Fruit fly (Drosophila melanogaster): ENCODE measurements around the gene Ada2b.

Ada2b gene

DNA sequence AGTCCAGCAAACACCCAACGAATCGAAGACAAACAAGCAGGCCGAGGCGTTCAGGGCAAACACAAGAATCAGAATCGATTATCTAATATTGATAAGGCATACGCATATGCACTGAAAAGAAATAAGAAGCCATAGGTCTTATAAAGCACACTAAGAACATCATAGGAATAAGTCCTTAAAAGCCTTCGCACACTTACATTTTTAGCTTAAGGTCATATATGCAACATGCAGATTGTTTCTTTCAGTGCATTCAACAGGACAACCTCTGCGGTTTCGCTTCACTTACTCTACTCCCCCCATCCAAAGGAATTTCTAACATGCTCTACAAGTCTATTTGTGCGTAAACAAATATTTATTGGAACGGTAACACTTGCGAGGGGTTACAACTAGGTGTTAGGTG is 27.7 kb downstream of the Ada2b start:
- TF ChIP-seq CTCF (optimal IDR thresholded peaks at IDR 0.05) (no peak), CG8478 (optimal IDR thresholded peaks at IDR 0.05) (no peak)

DNA sequence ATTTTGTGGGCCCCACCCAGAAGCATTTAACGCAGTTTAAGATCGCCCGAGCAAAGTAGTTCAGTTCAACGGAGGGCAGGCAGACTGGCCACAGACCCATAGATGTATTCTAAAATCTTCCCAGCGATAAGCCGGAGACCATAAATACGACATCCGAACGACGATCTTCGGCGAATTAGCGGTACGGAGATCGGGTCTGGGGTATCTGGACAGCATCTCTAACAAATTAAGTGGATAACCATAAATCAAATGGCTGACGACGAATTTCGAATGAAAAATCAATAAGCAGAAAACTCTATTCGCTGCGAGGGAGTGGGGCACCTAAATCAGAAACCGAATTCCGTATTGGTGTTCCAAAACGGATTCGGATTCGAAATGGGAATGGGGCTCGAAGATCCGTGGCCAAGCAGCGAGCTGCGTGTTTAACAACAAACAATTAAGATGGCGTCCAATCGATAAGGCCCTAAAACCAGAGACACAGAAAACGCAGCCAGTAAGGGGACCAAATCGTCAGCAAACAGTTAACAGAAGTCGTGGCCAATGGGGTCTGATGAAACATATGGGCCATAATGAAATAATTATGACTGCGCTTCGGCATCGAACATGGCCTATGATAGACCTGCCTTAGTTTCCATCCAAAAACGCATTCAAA is 29.4 kb downstream of the Ada2b start:
- TF ChIP-seq CTCF (optimal IDR thresholded peaks at IDR 0.05) = no peak
- TF ChIP-seq CG8478 (optimal IDR thresholded peaks at IDR 0.05) = no peak

dm6 chr3R:8208378-8209021 is 31.8 kb downstream of the Ada2b start:
- TF ChIP-seq CG8478 (optimal IDR thresholded peaks at IDR 0.05) = no peak
- no peak for TF ChIP-seq CTCF (optimal IDR thresholded peaks at IDR 0.05)

DNA sequence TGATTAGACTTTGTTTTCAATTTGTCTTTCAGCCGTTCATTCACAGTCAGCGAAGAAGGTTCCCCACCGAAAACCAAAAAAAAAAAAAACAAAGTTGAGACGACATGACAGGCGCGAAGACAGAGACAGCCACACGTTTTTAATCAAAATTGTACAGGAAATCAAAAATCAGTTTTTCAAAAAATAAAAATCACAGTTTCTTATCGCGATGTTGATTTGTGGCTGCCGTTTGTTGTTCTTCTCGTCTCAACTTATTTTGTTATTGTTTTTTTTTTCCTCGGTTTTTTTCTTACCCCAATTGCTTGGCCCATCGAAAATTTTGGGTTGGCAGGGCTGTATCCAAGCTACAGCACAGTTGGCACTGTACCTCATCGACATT is 33.0 kb downstream of the Ada2b start:
- TF ChIP-seq CTCF (optimal IDR thresholded peaks at IDR 0.05) (no peak), CG8478 (optimal IDR thresholded peaks at IDR 0.05) (no peak)

dm6 chr3R:8206628-8207275 is 33.6 kb downstream of the Ada2b start:
- TF ChIP-seq CTCF (optimal IDR thresholded peaks at IDR 0.05) = no peak

DNA sequence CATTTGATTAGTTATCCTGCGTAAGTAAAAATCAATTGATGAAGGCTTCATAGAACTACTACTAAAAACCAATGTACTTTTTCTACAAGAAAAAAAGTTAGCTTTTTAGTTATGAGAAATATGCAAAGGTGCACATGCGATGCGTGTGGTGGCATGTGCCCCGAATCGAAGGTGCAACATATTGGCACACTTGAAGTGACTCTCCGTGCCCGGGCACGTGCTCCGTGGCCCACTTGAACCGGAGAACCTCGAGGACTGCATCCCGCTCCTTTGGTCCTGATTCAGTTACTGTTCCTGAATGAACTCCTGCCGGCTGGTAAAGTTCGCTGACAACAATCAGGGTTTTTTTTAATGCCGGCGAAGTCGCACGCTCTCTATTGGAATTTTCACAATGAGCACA is 34.3 kb downstream of the Ada2b start:
- no peak for TF ChIP-seq CG8478 (optimal IDR thresholded peaks at IDR 0.05)
- TF ChIP-seq CTCF (optimal IDR thresholded peaks at IDR 0.05) = no peak

dm6 chr3R:8205292-8205893 is 34.9 kb downstream of the Ada2b start:
- TF ChIP-seq CTCF (optimal IDR thresholded peaks at IDR 0.05) = no peak

dm6 chr3R:8204730-8205129 is 35.6 kb downstream of the Ada2b start, which contains the start of gene CheA84a:
Gene CheA84a, minus strand, starts transcription at chr3R:8204830.
- TF ChIP-seq CG8478 (optimal IDR thresholded peaks at IDR 0.05) = no peak
- no peak for TF ChIP-seq CTCF (optimal IDR thresholded peaks at IDR 0.05)

DNA sequence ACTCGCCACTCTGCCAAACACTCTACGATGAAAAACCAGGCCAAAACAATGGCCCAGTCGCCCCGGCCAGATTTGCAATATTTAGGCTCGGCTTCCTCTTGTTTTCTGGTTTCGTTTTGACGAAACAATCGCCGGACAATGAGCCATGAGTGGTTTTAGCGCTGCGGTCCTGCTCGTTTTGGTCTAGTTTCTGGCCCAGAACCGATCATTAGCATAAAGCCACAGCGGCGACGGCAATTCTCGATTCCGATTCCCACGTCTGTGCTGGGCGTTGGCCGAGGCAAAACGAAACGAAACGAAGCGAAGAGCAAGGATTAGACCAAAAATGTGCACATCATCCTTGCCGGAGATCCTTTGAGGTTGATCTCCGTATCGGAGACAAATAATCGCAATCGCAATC is 36.9 kb downstream of the Ada2b start:
- TF ChIP-seq CG8478 (optimal IDR thresholded peaks at IDR 0.05) = no peak
- TF ChIP-seq CTCF (optimal IDR thresholded peaks at IDR 0.05) = no peak

DNA sequence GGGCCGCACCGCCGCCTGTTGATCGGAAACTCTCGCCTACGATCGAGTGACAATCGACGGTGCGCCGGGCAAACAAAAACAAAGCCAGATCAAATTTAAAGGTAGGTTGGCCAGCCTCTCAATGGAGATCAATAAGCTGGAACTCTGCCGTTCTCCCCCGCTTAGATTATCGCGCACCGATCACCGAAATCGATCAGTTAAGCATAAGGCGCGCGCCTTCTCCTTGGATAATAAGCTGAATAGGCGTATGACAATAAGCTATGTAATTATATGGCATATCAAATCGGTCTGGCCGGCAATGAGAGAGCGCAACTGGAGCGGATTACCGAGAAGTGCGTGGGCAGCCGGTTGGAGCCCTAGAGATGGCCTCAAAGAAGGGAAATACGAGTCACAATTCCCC is 42.0 kb downstream of the Ada2b start:
- no peak for TF ChIP-seq CTCF (optimal IDR thresholded peaks at IDR 0.05)
- TF ChIP-seq CG8478 (optimal IDR thresholded peaks at IDR 0.05) = no peak

dm6 chr3R:8197137-8197536 is 43.2 kb downstream of the Ada2b start:
- TF ChIP-seq CG8478 (optimal IDR thresholded peaks at IDR 0.05) (no peak), CTCF (optimal IDR thresholded peaks at IDR 0.05) (no peak)

- TF ChIP-seq CG8478 (optimal IDR thresholded peaks at IDR 0.05) (no peak), CTCF (optimal IDR thresholded peaks at IDR 0.05) (no peak)
Observed at dm6 chr3R:8195049-8195448, 45.3 kb downstream of the Ada2b start.

DNA sequence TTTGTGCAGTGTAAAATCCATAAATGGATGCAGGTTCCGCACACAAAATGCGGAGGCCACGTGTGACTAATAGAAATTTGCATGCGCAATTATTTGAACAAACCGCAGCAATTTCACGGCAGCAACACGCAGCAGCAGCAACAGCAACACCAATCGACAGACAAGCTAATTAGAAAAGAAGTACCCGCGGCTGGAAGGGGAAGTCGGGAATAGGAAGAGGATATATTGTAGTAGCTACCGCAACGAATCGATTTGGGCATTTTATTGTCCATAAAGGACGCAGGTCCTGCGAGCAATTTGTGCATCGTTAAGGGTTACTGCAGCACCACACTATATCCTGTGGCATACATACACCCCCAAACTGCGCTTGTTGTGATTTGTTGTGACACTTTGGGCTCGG is 47.2 kb downstream of the Ada2b start:
- TF ChIP-seq CG8478 (optimal IDR thresholded peaks at IDR 0.05) (no peak), CTCF (optimal IDR thresholded peaks at IDR 0.05) (no peak)

DNA sequence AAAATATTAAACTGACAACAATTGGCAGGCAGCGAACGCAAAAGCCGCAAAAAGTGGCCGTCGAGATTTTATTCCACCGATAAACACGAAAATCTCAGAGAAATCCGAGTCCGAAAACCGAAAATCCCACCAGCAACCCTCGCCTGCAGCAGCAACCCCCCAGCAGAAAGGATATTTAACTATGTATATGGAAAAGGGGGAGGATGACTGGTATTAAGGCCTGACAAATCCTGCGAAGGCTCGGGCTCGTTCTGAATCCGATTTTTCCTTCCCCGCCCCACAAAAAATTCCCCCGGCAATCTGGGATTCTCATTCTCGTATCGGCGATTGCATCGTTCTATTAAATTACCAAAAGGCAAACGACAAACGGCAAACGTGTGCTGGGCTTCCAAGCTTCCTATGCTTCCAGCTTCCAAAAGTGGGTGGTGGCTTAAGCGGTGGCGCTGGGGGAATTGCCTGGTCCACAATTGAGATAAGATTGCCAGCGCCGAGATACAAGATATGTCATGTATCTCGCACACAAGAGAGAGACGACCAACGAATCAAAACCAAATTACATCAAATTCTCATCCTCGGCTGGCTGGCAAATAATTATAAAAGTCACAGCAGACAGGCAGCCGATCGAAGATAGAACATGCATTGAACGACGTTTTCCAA is 47.9 kb downstream of the Ada2b start:
- no peak for TF ChIP-seq CTCF (optimal IDR thresholded peaks at IDR 0.05)
- TF ChIP-seq CG8478 (optimal IDR thresholded peaks at IDR 0.05) = no peak

- peak; percentile 55 for TF ChIP-seq CG8478 (optimal IDR thresholded peaks at IDR 0.05)
- peak; percentile 47 to 54 for TF ChIP-seq CTCF (optimal IDR thresholded peaks at IDR 0.05)
Observed at dm6 chr3R:8190866-8191265, 49.4 kb downstream of the Ada2b start.
